Fruit fly (Drosophila melanogaster) whole organism, pupa: ENCODE measurements around the gene CG13045.

Experiments used
- CG10348 ChIP-seq: fragments of 200-800 bp; sonication (Bioruptor generic); IDR thresholded peaks from 2 replicates; pipeline ENCODE4 v1.3.6; 2022; ENCODE audit warnings: missing biosample characterization, missing genetic modification characterization
- CG12605 ChIP-seq: fragments of 200-800 bp; sonication (Bioruptor generic); IDR thresholded peaks from 2 replicates; pipeline ENCODE4 v1.3.6; 2022; ENCODE audit warnings: missing biosample characterization, missing genetic modification characterization
- CG13204 ChIP-seq: fragments of 200-800 bp; sonication (Bioruptor generic); optimal IDR thresholded peaks from 2 replicates; lab custom pipeline; 2018; ENCODE audit warnings: missing biosample characterization, mild to moderate bottlenecking, missing genetic modification characterization, moderate library complexity
- CG14655 ChIP-seq: fragments of 200-800 bp; sonication (Bioruptor generic); optimal IDR thresholded peaks from 3 replicates; lab custom pipeline; 2017; ENCODE audit warnings: mild to moderate bottlenecking, missing biosample characterization, missing genetic modification reagents, missing genetic modification characterization
- CG15710 ChIP-seq: fragments of 200-800 bp; sonication (Bioruptor generic); optimal IDR thresholded peaks from 2 replicates; lab custom pipeline; 2018; ENCODE audit warnings: missing biosample characterization, mild to moderate bottlenecking, missing genetic modification characterization, moderate library complexity
- CG17806 ChIP-seq: fragments of 200-800 bp; sonication (Bioruptor generic); optimal IDR thresholded peaks from 2 replicates; lab custom pipeline; 2018; ENCODE audit warnings: missing biosample characterization, mild to moderate bottlenecking, missing genetic modification characterization, moderate library complexity
- CG32121 ChIP-seq: fragments of 200-800 bp; sonication (Bioruptor generic); IDR thresholded peaks from 2 replicates; pipeline ENCODE4 v1.3.6; 2022; ENCODE audit warnings: missing biosample characterization, missing genetic modification characterization
- CG34367 ChIP-seq: fragments of 200-800 bp; sonication (Bioruptor generic); optimal IDR thresholded peaks from 2 replicates; lab custom pipeline; 2018; ENCODE audit warnings: missing biosample characterization, mild to moderate bottlenecking, missing genetic modification characterization
- CG4496 ChIP-seq: fragments of 200-800 bp; sonication (Bioruptor generic); IDR thresholded peaks from 3 replicates; pipeline ENCODE4 v1.3.6; 2022; ENCODE audit warnings: missing biosample characterization, missing genetic modification characterization
- CG8159 ChIP-seq: fragments of 200-800 bp; sonication (Bioruptor generic); optimal IDR thresholded peaks from 3 replicates; lab custom pipeline; 2018; ENCODE audit warnings: missing biosample characterization, mild to moderate bottlenecking, missing genetic modification characterization, moderate library complexity
- CG8301 ChIP-seq: fragments of 200-800 bp; sonication (Bioruptor generic); optimal IDR thresholded peaks from 2 replicates; lab custom pipeline; 2018; ENCODE audit warnings: missing biosample characterization, mild to moderate bottlenecking, missing genetic modification characterization
- CG9948 ChIP-seq: fragments of 200-800 bp; sonication (Bioruptor generic); optimal IDR thresholded peaks from 2 replicates; lab custom pipeline; 2018; ENCODE audit warnings: missing biosample characterization, mild to moderate bottlenecking, missing genetic modification characterization, moderate library complexity
- D1 ChIP-seq: fragments of 200-800 bp; sonication (Bioruptor generic); optimal IDR thresholded peaks from 2 replicates; lab custom pipeline; 2018; ENCODE audit warnings: missing biosample characterization, mild to moderate bottlenecking, missing genetic modification characterization, moderate library complexity
- EcR ChIP-seq: fragments of 200-800 bp; sonication (Bioruptor generic); optimal IDR thresholded peaks from 3 replicates; lab custom pipeline; 2019; ENCODE audit warnings: missing biosample characterization, missing genetic modification characterization, mild to moderate bottlenecking, moderate library complexity, missing genetic modification reagents
- Ets98B ChIP-seq: fragments of 200-800 bp; sonication (Bioruptor generic); IDR thresholded peaks from 2 replicates; pipeline ENCODE4 v1.3.6; 2022; ENCODE audit warnings: missing biosample characterization, missing genetic modification characterization
- Pif1A ChIP-seq: fragments of 200-800 bp; sonication (Bioruptor generic); optimal IDR thresholded peaks from 3 replicates; lab custom pipeline; 2016; ENCODE audit warnings: missing biosample characterization, missing genetic modification characterization
- Pif1B ChIP-seq: fragments of 200-800 bp; sonication (Bioruptor generic); optimal IDR thresholded peaks from 3 replicates; lab custom pipeline; 2016; ENCODE audit warnings: missing biosample characterization, missing genetic modification characterization
- Snoo ChIP-seq: fragments of 200-800 bp; sonication (Bioruptor generic); optimal IDR thresholded peaks from 3 replicates; lab custom pipeline; 2017; ENCODE audit warnings: missing biosample characterization, mild to moderate bottlenecking, missing genetic modification characterization, inconsistent platforms
- fd96Ca ChIP-seq: fragments of 200-800 bp; sonication (Bioruptor generic); IDR thresholded peaks from 3 replicates; pipeline ENCODE4 v1.3.6; 2022; ENCODE audit warnings: missing biosample characterization, missing genetic modification characterization
- gl ChIP-seq: fragments of 200-800 bp; sonication (Bioruptor generic); optimal IDR thresholded peaks from 2 replicates; lab custom pipeline; 2018; ENCODE audit warnings: missing biosample characterization, mild to moderate bottlenecking, missing genetic modification characterization
- rn ChIP-seq: fragments of 200-800 bp; sonication (Bioruptor generic); IDR thresholded peaks from 2 replicates; pipeline ENCODE4 v1.3.6; 2022; ENCODE audit warnings: missing biosample characterization, missing genetic modification characterization

CG13045 gene

dm6 chr3L:16305820-16306650 lies 15.3 kb upstream of the CG13045 start, which contains the start of the genes CG13043 and CG13063:
Gene CG13043, minus strand, starts transcription at chr3L:16305870.
Gene CG13063, plus strand, starts transcription at chr3L:16306600.
- no peak for TF ChIP-seq CG13204 (GFP tag; lab: Kevin White, UChicago)
- TF ChIP-seq Pif1B (GFP tag; lab: Kevin White, UChicago), result no peak
- no peak for TF ChIP-seq CG14655 (GFP tag; lab: Kevin White, UChicago)
- no peak for TF ChIP-seq CG34367
- no peak for TF ChIP-seq CG32121 (GFP tag; lab: Robert Waterston, UW)
- no peak for TF ChIP-seq CG8159 (tag; lab: Kevin White, UChicago)
- no peak for TF ChIP-seq Pif1A (GFP tag; lab: Kevin White, UChicago)
- TF ChIP-seq EcR (GFP tag; lab: Kevin White, UChicago), result no peak
- TF ChIP-seq CG8301 (tag; lab: Kevin White, UChicago), result no peak
- no peak for TF ChIP-seq Ets98B
- TF ChIP-seq gl (tag; lab: Kevin White, UChicago), result no peak
- TF ChIP-seq CG4496 (GFP tag; lab: Robert Waterston, UW), result no peak
- no peak for TF ChIP-seq CG9948 (tag; lab: Kevin White, UChicago)
- no peak for TF ChIP-seq CG15710 (tag; lab: Kevin White, UChicago)
- TF ChIP-seq CG17806 (tag; lab: Kevin White, UChicago), result no peak

dm6 chr3L:16303982-16304381 lies 13.2 kb upstream of the CG13045 start, which contains the start of gene CG43249:
Gene CG43249, plus strand, starts transcription at chr3L:16304282.
- TF ChIP-seq Ets98B (no peak), fd96Ca (GFP tag; lab: Robert Waterston, UW) (no peak), CG8301 (tag; lab: Kevin White, UChicago) (no peak), CG32121 (GFP tag; lab: Robert Waterston, UW) (no peak), CG8159 (tag; lab: Kevin White, UChicago) (no peak), CG12605 (no peak), D1 (tag; lab: Kevin White, UChicago) (no peak), CG14655 (GFP tag; lab: Kevin White, UChicago) (no peak), CG4496 (GFP tag; lab: Robert Waterston, UW) (no peak), rn (GFP tag; lab: Robert Waterston, UW) (no peak), EcR (GFP tag; lab: Kevin White, UChicago) (no peak), CG34367 (no peak), CG9948 (tag; lab: Kevin White, UChicago) (no peak), Pif1B (GFP tag; lab: Kevin White, UChicago) (no peak), CG10348 (GFP tag; lab: Robert Waterston, UW) (no peak), CG17806 (tag; lab: Kevin White, UChicago) (no peak), Snoo (tag; lab: Kevin White, UChicago) (no peak), CG13204 (GFP tag; lab: Kevin White, UChicago) (no peak), CG15710 (tag; lab: Kevin White, UChicago) (no peak), gl (tag; lab: Kevin White, UChicago) (no peak)

dm6 chr3L:16303078-16303477 lies 12.3 kb upstream of the CG13045 start, which contains the start of gene CG13044:
Gene CG13044, minus strand, starts transcription at chr3L:16303178.
- TF ChIP-seq CG8159 (tag; lab: Kevin White, UChicago) (no peak), CG34367 (no peak), CG15710 (tag; lab: Kevin White, UChicago) (no peak), CG9948 (tag; lab: Kevin White, UChicago) (no peak), Ets98B (no peak), CG14655 (GFP tag; lab: Kevin White, UChicago) (no peak), Snoo (tag; lab: Kevin White, UChicago) (no peak), CG10348 (GFP tag; lab: Robert Waterston, UW) (no peak), gl (tag; lab: Kevin White, UChicago) (no peak), CG4496 (GFP tag; lab: Robert Waterston, UW) (no peak)

- TF ChIP-seq Pif1B (GFP tag; lab: Kevin White, UChicago) (no peak), CG14655 (GFP tag; lab: Kevin White, UChicago) (no peak), CG8159 (tag; lab: Kevin White, UChicago) (no peak), EcR (GFP tag; lab: Kevin White, UChicago) (no peak), D1 (tag; lab: Kevin White, UChicago) (no peak), Snoo (tag; lab: Kevin White, UChicago) (no peak), CG12605 (no peak), Pif1A (GFP tag; lab: Kevin White, UChicago) (no peak), CG15710 (tag; lab: Kevin White, UChicago) (no peak), Ets98B (no peak), rn (GFP tag; lab: Robert Waterston, UW) (no peak), CG10348 (GFP tag; lab: Robert Waterston, UW) (no peak), CG13204 (GFP tag; lab: Kevin White, UChicago) (no peak), gl (tag; lab: Kevin White, UChicago) (no peak), CG4496 (GFP tag; lab: Robert Waterston, UW) (no peak), CG9948 (tag; lab: Kevin White, UChicago) (no peak)
Measured at dm6 chr3L:16301153-16301552, 10.4 kb upstream of the CG13045 start, which contains the start of gene CG4982. Gene CG4982, plus strand, starts transcription at chr3L:16301453.

- TF ChIP-seq CG12605 (no peak), EcR (GFP tag; lab: Kevin White, UChicago) (no peak)
- TF ChIP-seq, all 21 proteins: peak for 0
Measured at dm6 chr3L:16295447-16295846, 4.7 kb upstream of the CG13045 start, which contains the start of gene CG4962. Gene CG4962, minus strand, starts transcription at chr3L:16295547.
